Worm (Caenorhabditis elegans) whole organism, L4 larva: ENCODE results near the gene F27E5.7.

Source experiments
- F37D6.2 ChIP-seq: sonication (generic microtip); optimal IDR thresholded peaks from 2 replicates; lab custom pipeline; 2016; ENCODE audit warnings: mild to moderate bottlenecking, missing genetic modification characterization, missing compliant biosample characterization
- F49E8.2 ChIP-seq: sonication (generic microtip); optimal IDR thresholded peaks from 2 replicates; lab custom pipeline; 2016; ENCODE audit warnings: missing compliant biosample characterization, mild to moderate bottlenecking, missing genetic modification characterization, borderline replicate concordance
- T26A8.4 ChIP-seq: fragments of 200-800 bp; sonication (Bioruptor generic); IDR thresholded peaks from 2 replicates; pipeline ENCODE4 v1.3.6; 2022; ENCODE audit warnings: missing genetic modification characterization, missing compliant biosample characterization
- Y48G9A.11 ChIP-seq: fragments of 200-800 bp; sonication (Bioruptor generic); IDR thresholded peaks from 2 replicates; pipeline ENCODE4 v1.3.6; 2022; ENCODE audit warnings: missing genetic modification reagents, missing genetic modification characterization, missing compliant biosample characterization
- Y75B8A.6 ChIP-seq: fragments of 200-800 bp; sonication (Bioruptor generic); IDR thresholded peaks from 2 replicates; pipeline ENCODE4 v1.3.6; 2022; ENCODE audit warnings: missing genetic modification reagents, missing genetic modification characterization, missing compliant biosample characterization
- ZK337.2 ChIP-seq: fragments of 200-800 bp; sonication (Bioruptor generic); IDR thresholded peaks from 2 replicates; pipeline ENCODE4 v1.3.6; 2022; ENCODE audit warnings: missing genetic modification reagents, missing genetic modification characterization, missing compliant biosample characterization
- aly-2 ChIP-seq: sonication (generic microtip); optimal IDR thresholded peaks from 2 replicates; lab custom pipeline; 2018; ENCODE audit warnings: missing biosample characterization, missing genetic modification characterization
- ama-1 ChIP-seq: fragments of 150-350 bp; optimal IDR thresholded peaks from 2 replicates; lab custom pipeline; 2014; ENCODE audit warnings: inconsistent platforms, mixed read lengths
- arid-1 ChIP-seq: fragments of 200-800 bp; sonication (Bioruptor generic); conservative IDR thresholded peaks from 2 replicates; pipeline ENCODE4 v1.3.6; 2022; ENCODE audit warnings: missing genetic modification reagents, missing genetic modification characterization, missing compliant biosample characterization
- ceh-20 ChIP-seq: fragments of 200-800 bp; sonication (Bioruptor generic); IDR thresholded peaks from 2 replicates; pipeline ENCODE4 v1.3.6; 2022; ENCODE audit warnings: missing genetic modification reagents, missing genetic modification characterization, missing compliant biosample characterization
- ceh-28 ChIP-seq: fragments of 150-350 bp; optimal IDR thresholded peaks from 2 replicates; lab custom pipeline; 2014; ENCODE audit warnings: missing biosample characterization, missing genetic modification reagents, missing genetic modification characterization
- ceh-82 ChIP-seq: sonication (generic microtip); optimal IDR thresholded peaks from 2 replicates; lab custom pipeline; 2017; ENCODE audit warnings: missing biosample characterization, missing genetic modification characterization
- dmd-8 ChIP-seq: fragments of 200-800 bp; sonication (Bioruptor generic); IDR thresholded peaks from 2 replicates; pipeline ENCODE4 v1.3.6; 2022; ENCODE audit warnings: missing genetic modification characterization, missing compliant biosample characterization
- dmd-9 ChIP-seq: fragments of 200-800 bp; sonication (Bioruptor generic); IDR thresholded peaks from 2 replicates; pipeline ENCODE4 v1.3.6; 2022; ENCODE audit warnings: missing genetic modification reagents, missing genetic modification characterization, missing compliant biosample characterization
- dpl-1 ChIP-seq: fragments of 150-350 bp; optimal IDR thresholded peaks from 2 replicates; lab custom pipeline; 2014; ENCODE audit warnings: missing biosample characterization, missing genetic modification reagents, missing genetic modification characterization
- duxl-1 ChIP-seq: sonication (generic microtip); optimal IDR thresholded peaks from 2 replicates; lab custom pipeline; 2016; ENCODE audit warnings: mild to moderate bottlenecking, missing genetic modification characterization, moderate library complexity, missing compliant biosample characterization; ENCODE audit not compliant: poor library complexity
- fkh-10 ChIP-seq: fragments of 150-350 bp; optimal IDR thresholded peaks from 2 replicates; lab custom pipeline; 2014; ENCODE audit warnings: missing biosample characterization, missing genetic modification reagents, missing genetic modification characterization
- fos-1 ChIP-seq: fragments of 150-350 bp; optimal IDR thresholded peaks from 2 replicates; lab custom pipeline; 2014; ENCODE audit warnings: missing biosample characterization, missing genetic modification characterization
- hlh-11 ChIP-seq: fragments of 200-800 bp; sonication (Bioruptor generic); optimal IDR thresholded peaks from 2 replicates; lab custom pipeline; 2018; ENCODE audit warnings: mild to moderate bottlenecking, missing genetic modification characterization, missing compliant biosample characterization
- hlh-30 ChIP-seq: sonication (generic microtip); optimal IDR thresholded peaks from 2 replicates; lab custom pipeline; 2017; ENCODE audit warnings: antibody characterized with exemption, mild to moderate bottlenecking, missing genetic modification characterization, missing compliant biosample characterization; ENCODE audit not compliant: insufficient read depth
- hmg-1.1 ChIP-seq: fragments of 200-800 bp; sonication (Bioruptor generic); IDR thresholded peaks from 2 replicates; pipeline ENCODE4 v1.3.6; 2022; ENCODE audit warnings: missing genetic modification reagents, missing genetic modification characterization, missing compliant biosample characterization
- lin-13 ChIP-seq: fragments of 150-350 bp; optimal IDR thresholded peaks from 2 replicates; lab custom pipeline; 2014; ENCODE audit warnings: missing biosample characterization, missing genetic modification reagents, missing genetic modification characterization
- lin-15B ChIP-seq: fragments of 150-350 bp; sonication (generic microtip); optimal IDR thresholded peaks from 3 replicates; lab custom pipeline; 2014; ENCODE audit warnings: missing biosample characterization, missing genetic modification characterization
- lin-29 ChIP-seq: fragments of 200-800 bp; sonication (Bioruptor generic); IDR thresholded peaks from 2 replicates; pipeline ENCODE4 v1.3.6; 2022; ENCODE audit warnings: missing genetic modification reagents, missing genetic modification characterization, missing compliant biosample characterization
- lin-38 ChIP-seq: fragments of 200-800 bp; sonication (Bioruptor generic); IDR thresholded peaks from 2 replicates; pipeline ENCODE4 v1.3.6; 2022; ENCODE audit warnings: missing genetic modification reagents, missing genetic modification characterization, missing compliant biosample characterization
- lsy-2 ChIP-seq, 2 experiments: fragments of 150-350 bp in 1 of 2; sonication (generic microtip) in 1 of 2; optimal IDR thresholded peaks; 2 replicates each; lab custom pipeline; 2014 to 2017; ENCODE audit warnings: missing biosample characterization in 2 of 2, missing genetic modification characterization in 2 of 2
- mep-1 ChIP-seq: fragments of 150-350 bp; sonication (generic microtip); optimal IDR thresholded peaks from 3 replicates; lab custom pipeline; 2014; ENCODE audit warnings: missing biosample characterization, missing genetic modification characterization
- mes-2 ChIP-seq: sonication (generic microtip); optimal IDR thresholded peaks from 2 replicates; lab custom pipeline; 2016; ENCODE audit warnings: missing genotype, mild to moderate bottlenecking, missing genetic modification characterization, missing compliant biosample characterization; ENCODE audit not compliant: poor library complexity, severe bottlenecking
- nhr-10 ChIP-seq: fragments of 150-350 bp; optimal IDR thresholded peaks from 2 replicates; lab custom pipeline; 2014; ENCODE audit warnings: missing biosample characterization, missing genetic modification characterization
- nhr-11 ChIP-seq: fragments of 150-350 bp; optimal IDR thresholded peaks from 2 replicates; lab custom pipeline; 2014; ENCODE audit warnings: missing biosample characterization, missing genetic modification characterization
- nhr-28 ChIP-seq: fragments of 150-350 bp; optimal IDR thresholded peaks from 2 replicates; lab custom pipeline; 2014; ENCODE audit warnings: missing biosample characterization, missing genetic modification characterization
- nhr-42 ChIP-seq: fragments of 200-800 bp; sonication (Bioruptor generic); IDR thresholded peaks from 2 replicates; pipeline ENCODE4 v1.3.6; 2022; ENCODE audit warnings: missing genetic modification characterization, missing compliant biosample characterization
- nhr-48 ChIP-seq: sonication (generic microtip); optimal IDR thresholded peaks from 2 replicates; lab custom pipeline; 2016; ENCODE audit warnings: mild to moderate bottlenecking, missing genetic modification characterization, missing compliant biosample characterization
- rbr-2 ChIP-seq: sonication (generic microtip); optimal IDR thresholded peaks from 2 replicates; lab custom pipeline; 2016; ENCODE audit warnings: missing genotype, missing genetic modification characterization, missing compliant biosample characterization
- set-16 ChIP-seq: fragments of 200-800 bp; sonication (Bioruptor generic); IDR thresholded peaks from 2 replicates; pipeline ENCODE4 v1.3.6; 2022; ENCODE audit warnings: missing genetic modification reagents, missing genetic modification characterization, missing compliant biosample characterization
- snpc-1.2 ChIP-seq: fragments of 200-800 bp; sonication (Bioruptor generic); IDR thresholded peaks from 2 replicates; pipeline ENCODE4 v1.3.6; 2022; ENCODE audit warnings: missing genetic modification reagents, missing genetic modification characterization, missing compliant biosample characterization
- spr-1 ChIP-seq: sonication (generic microtip); optimal IDR thresholded peaks from 2 replicates; lab custom pipeline; 2016; ENCODE audit warnings: mild to moderate bottlenecking, missing genetic modification characterization, missing compliant biosample characterization
- tag-97 ChIP-seq: fragments of 200-800 bp; sonication (Bioruptor generic); IDR thresholded peaks from 2 replicates; pipeline ENCODE4 v1.3.6; 2022; ENCODE audit warnings: missing genetic modification characterization, missing compliant biosample characterization
- unc-130 ChIP-seq: sonication (generic microtip); optimal IDR thresholded peaks from 2 replicates; lab custom pipeline; 2016; ENCODE audit warnings: missing genetic modification reagents, missing genetic modification characterization, missing compliant biosample characterization
- zfp-2 ChIP-seq: sonication (generic microtip); optimal IDR thresholded peaks from 2 replicates; lab custom pipeline; 2016; ENCODE audit warnings: mild to moderate bottlenecking, missing genetic modification characterization, missing compliant biosample characterization
- zfp-3 ChIP-seq: fragments of 200-800 bp; sonication (Bioruptor generic); conservative IDR thresholded peaks from 2 replicates; pipeline ENCODE4 v1.3.6; 2022; ENCODE audit warnings: missing genetic modification reagents, missing genetic modification characterization, missing compliant biosample characterization
- ztf-11 ChIP-seq: fragments of 150-350 bp; optimal IDR thresholded peaks from 2 replicates; lab custom pipeline; 2014; ENCODE audit warnings: missing biosample characterization, missing genetic modification characterization

F27E5.7 gene

DNA sequence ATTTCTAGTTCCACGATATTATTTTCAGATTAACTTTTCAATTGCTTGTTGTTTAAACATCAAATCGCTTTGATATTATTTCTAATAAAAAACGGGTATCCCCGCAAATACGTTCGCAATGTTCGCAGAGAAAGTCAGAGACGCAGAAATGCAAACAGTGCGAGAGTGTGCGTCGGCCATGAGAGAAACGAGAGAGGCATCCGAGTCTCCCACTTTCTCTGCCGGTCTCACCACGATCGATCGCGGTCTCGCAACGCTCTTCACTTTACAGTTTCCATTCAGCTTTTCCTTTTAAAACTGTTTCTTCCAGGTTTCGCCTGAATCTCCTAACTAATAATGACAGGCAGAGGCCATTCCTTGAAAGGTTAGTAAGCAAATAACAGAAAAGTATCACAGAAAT, 51.8 kb downstream of the F27E5.7 start, which contains the start of gene F33H1.4:
Gene F33H1.4 (plus strand): TSS at position 311 of the 400 bp plus-strand sequence.
- TF ChIP-seq zfp-3, result peak; percentile 33; the same call in 1 of the 2 replicates
- no peak for TF ChIP-seq fos-1 (tag; lab: Kevin White, UChicago)
- peak; percentile 20 for TF ChIP-seq unc-130
- no peak for TF ChIP-seq dmd-8 (GFP tag; lab: Robert Waterston, UW)
- peak; percentile 74 for TF ChIP-seq hmg-1.1 (GFP tag; lab: Robert Waterston, UW)
- peak; percentile 80 for TF ChIP-seq nhr-11 (tag; lab: Kevin White, UChicago)
- TF ChIP-seq nhr-48 (tag; lab: Kevin White, UChicago), result peak; percentile 21
- TF ChIP-seq Y75B8A.6 (GFP tag; lab: Robert Waterston, UW), result no peak
- TF ChIP-seq zfp-2 (tag; lab: Kevin White, UChicago), result no peak
- TF ChIP-seq dpl-1 (GFP tag; lab: Kevin White, UChicago), result peak; percentile 47
- TF ChIP-seq F37D6.2, result peak; percentile 69
- TF ChIP-seq tag-97 (GFP tag; lab: Robert Waterston, UW), result no peak
- no peak for TF ChIP-seq snpc-1.2 (GFP tag; lab: Robert Waterston, UW)
- TF ChIP-seq nhr-10, result no peak
- TF ChIP-seq duxl-1 (tag; lab: Kevin White, UChicago), result peak; percentile 44
- TF ChIP-seq hlh-30 (tag; lab: Kevin White, UChicago), result no peak
- TF ChIP-seq spr-1 (tag; lab: Kevin White, UChicago), result no peak
- TF ChIP-seq lin-13 (GFP tag; lab: Kevin White, UChicago), result peak; percentile 99
- peak; percentile 25; the same call in 1 of the 2 replicates for TF ChIP-seq T26A8.4 (GFP tag; lab: Robert Waterston, UW)
- no peak for TF ChIP-seq dmd-9 (GFP tag; lab: Robert Waterston, UW)
- no peak for TF ChIP-seq aly-2 (tag; lab: Kevin White, UChicago)
- peak; percentile 77 to 96 for TF ChIP-seq lsy-2 (tag; optimal IDR thresholded peaks at IDR 0.05; lab: Kevin White, UChicago)
- TF ChIP-seq nhr-42 (GFP tag; lab: Robert Waterston, UW), result 0 out of 2 replicates have a peak, but pooled peaks have one; percentile 15
- TF ChIP-seq ceh-82, result no peak
- TF ChIP-seq mes-2 (tag; lab: Kevin White, UChicago), result peak; percentile 80
- no peak for TF ChIP-seq set-16
- TF ChIP-seq ceh-20, result 0 out of 2 replicates have a peak, but pooled peaks have one; percentile 24
- TF ChIP-seq Y48G9A.11 (GFP tag; lab: Robert Waterston, UW), result 0 out of 2 replicates have a peak, but pooled peaks have one; percentile 6
- TF ChIP-seq fkh-10 (GFP tag; lab: Kevin White, UChicago), result peak; percentile 3
- peak; percentile 57 for TF ChIP-seq ama-1 (lab: Kevin White, UChicago)
- no peak for TF ChIP-seq ztf-11 (tag; lab: Kevin White, UChicago)
- TF ChIP-seq F49E8.2 (tag; lab: Kevin White, UChicago), result peak; percentile 8
- peak; percentile 62; the same call in 1 of the 2 replicates for TF ChIP-seq arid-1 (GFP tag; lab: Robert Waterston, UW)
- TF ChIP-seq lin-15B (tag; lab: Kevin White, UChicago), result no peak
- TF ChIP-seq hlh-11, result peak; percentile 51
- TF ChIP-seq rbr-2 (tag; lab: Kevin White, UChicago), result peak; percentile 3
- TF ChIP-seq ceh-28, result peak; percentile 51
- no peak for TF ChIP-seq ZK337.2 (GFP tag; lab: Robert Waterston, UW)
- TF ChIP-seq mep-1 (tag; lab: Kevin White, UChicago), result no peak
- 0 out of 2 replicates have a peak, but pooled peaks have one; percentile 19 for TF ChIP-seq lin-29 (GFP tag; lab: Robert Waterston, UW)
- TF ChIP-seq nhr-28 (tag; lab: Kevin White, UChicago), result peak; percentile 12
- peak; percentile 57; the same call in 1 of the 2 replicates for TF ChIP-seq lin-38
